Comparison of ENCODE assay signal across 5 worm cellular contexts in genomic region chrIII:4504934-4505484, ce11.
TF ChIP-seq lines count a peak whose summit lies in the region.

No protein-coding gene starts in this region.

TF ChIP-seq in whole organism, L1 larva, 84 proteins besides CTCF, POLR2A, EP300 and RAD21 (continues in another document):
- TF ChIP-seq snu-23 (GFP tag; optimal IDR thresholded peaks at IDR 0.05; lab: Kevin White, UChicago): peak; percentile 31
- no peak for TF ChIP-seq C04F5.9 (tag; optimal IDR thresholded peaks at IDR 0.05; lab: Kevin White, UChicago)
- TF ChIP-seq nhr-84 (tag; optimal IDR thresholded peaks at IDR 0.05; lab: Kevin White, UChicago): no peak
- no peak for TF ChIP-seq zip-4 (GFP tag; optimal IDR thresholded peaks at IDR 0.05; lab: Kevin White, UChicago)
- TF ChIP-seq lin-13 (GFP tag; optimal IDR thresholded peaks at IDR 0.05; lab: Kevin White, UChicago): no peak
- no peak for TF ChIP-seq hlh-4 (tag; optimal IDR thresholded peaks at IDR 0.05; lab: Kevin White, UChicago)
- no peak for TF ChIP-seq nhr-19 (GFP tag; conservative IDR thresholded peaks at IDR 0.05; lab: Robert Waterston, UW)
- TF ChIP-seq ama-1 (optimal IDR thresholded peaks at IDR 0.05; lab: Kevin White, UChicago): no peak
- TF ChIP-seq lin-35 (GFP tag; optimal IDR thresholded peaks at IDR 0.05; lab: Kevin White, UChicago): peak in 1 of 2 experiments; percentile 18
- TF ChIP-seq nhr-85 (tag; lab: Kevin White, UChicago): peak; percentile 89
- peak; percentile 10 for TF ChIP-seq ztf-4 (tag; optimal IDR thresholded peaks at IDR 0.05; lab: Kevin White, UChicago)
- peak; percentile 25 for TF ChIP-seq lin-14 (GFP tag; optimal IDR thresholded peaks at IDR 0.05; lab: Kevin White, UChicago)
- peak; percentile 45 for TF ChIP-seq blmp-1 (tag; optimal IDR thresholded peaks at IDR 0.05; lab: Kevin White, UChicago)
- TF ChIP-seq mdl-1 (tag; optimal IDR thresholded peaks at IDR 0.05; lab: Kevin White, UChicago): peak in 1 of 2 experiments; percentile 7
- TF ChIP-seq rnt-1 (tag; optimal IDR thresholded peaks at IDR 0.05; lab: Kevin White, UChicago): no peak
- TF ChIP-seq tbx-2 (tag; optimal IDR thresholded peaks at IDR 0.05; lab: Kevin White, UChicago): no peak
- no peak for TF ChIP-seq hpl-2 (GFP tag; optimal IDR thresholded peaks at IDR 0.05; lab: Kevin White, UChicago)
- TF ChIP-seq mep-1 (tag; optimal IDR thresholded peaks at IDR 0.05; lab: Kevin White, UChicago): no peak
- TF ChIP-seq mab-9 (GFP tag; IDR thresholded peaks at IDR 0.05; lab: Robert Waterston, UW): no peak

TF ChIP-seq in whole organism, L2 larva, 48 proteins besides CTCF, POLR2A, EP300 and RAD21:
- TF ChIP-seq sma-3 (GFP tag; optimal IDR thresholded peaks at IDR 0.05; lab: Kevin White, UChicago) (no peak), blmp-1 (tag; optimal IDR thresholded peaks at IDR 0.05; lab: Kevin White, UChicago; ENCODE audit: insufficient read depth) (peak; percentile 56), nhr-25 (tag; optimal IDR thresholded peaks at IDR 0.05; lab: Kevin White, UChicago) (peak; percentile 74)

TF ChIP-seq in whole organism, L3 larva, 47 proteins besides CTCF, POLR2A, EP300 and RAD21:
- TF ChIP-seq snpc-4 (tag; optimal IDR thresholded peaks at IDR 0.05; lab: Kevin White, UChicago): no peak
- TF ChIP-seq nhr-12 (tag; optimal IDR thresholded peaks at IDR 0.05; lab: Kevin White, UChicago): no peak
- TF ChIP-seq nhr-77 (tag; optimal IDR thresholded peaks at IDR 0.05; lab: Kevin White, UChicago): no peak
- peak; percentile 73 for TF ChIP-seq nhr-25 (tag; optimal IDR thresholded peaks at IDR 0.05; lab: Kevin White, UChicago)
- TF ChIP-seq pqm-1 (tag; optimal IDR thresholded peaks at IDR 0.05; lab: Kevin White, UChicago): no peak
- peak; percentile 19 for TF ChIP-seq egl-5 (tag; optimal IDR thresholded peaks at IDR 0.05; lab: Kevin White, UChicago)
- no peak for TF ChIP-seq egl-27 (tag; optimal IDR thresholded peaks at IDR 0.05; lab: Kevin White, UChicago)
TF ChIP-seq in whole organism, L3 larva: peak in this region for 2.

TF ChIP-seq in whole organism, L4 larva, 104 proteins besides CTCF, POLR2A, EP300 and RAD21:
- TF ChIP-seq nhr-111 (GFP tag; optimal IDR thresholded peaks at IDR 0.05; lab: Kevin White, UChicago): no peak
- 0 out of 2 replicates have a peak, but pooled peaks have one; percentile 12 for TF ChIP-seq mdt-29 (GFP tag; IDR thresholded peaks at IDR 0.05; lab: Robert Waterston, UW)
- no peak for TF ChIP-seq fkh-10 (GFP tag; optimal IDR thresholded peaks at IDR 0.05; lab: Kevin White, UChicago)
- TF ChIP-seq tag-97 (GFP tag; IDR thresholded peaks at IDR 0.05; lab: Robert Waterston, UW): no peak
- no peak for TF ChIP-seq daf-16 (GFP tag; optimal IDR thresholded peaks at IDR 0.05; lab: Kevin White, UChicago)
- TF ChIP-seq daf-16 (tag; optimal IDR thresholded peaks at IDR 0.05; lab: Kevin White, UChicago): peak; percentile 0
- no peak for TF ChIP-seq vab-7 (GFP tag; IDR thresholded peaks at IDR 0.05; lab: Robert Waterston, UW)
- no peak for TF ChIP-seq hmg-1.1 (GFP tag; IDR thresholded peaks at IDR 0.05; lab: Robert Waterston, UW)
- TF ChIP-seq php-3 (GFP tag; IDR thresholded peaks at IDR 0.05; lab: Robert Waterston, UW): no peak
- peak; percentile 56 for TF ChIP-seq hlh-30 (tag; optimal IDR thresholded peaks at IDR 0.05; lab: Kevin White, UChicago; ENCODE audit: insufficient read depth)
- TF ChIP-seq aha-1 (tag; lab: Kevin White, UChicago): peak; percentile 78
- no peak for TF ChIP-seq aly-2 (tag; optimal IDR thresholded peaks at IDR 0.05; lab: Kevin White, UChicago)
- peak; percentile 39 for TF ChIP-seq mxl-3 (GFP tag; optimal IDR thresholded peaks at IDR 0.05; lab: Kevin White, UChicago)
- no peak for TF ChIP-seq nhr-42 (GFP tag; IDR thresholded peaks at IDR 0.05; lab: Robert Waterston, UW)
- TF ChIP-seq dmd-6 (GFP tag; IDR thresholded peaks at IDR 0.05; lab: Robert Waterston, UW): peak; percentile 23; the same call in 1 of the 2 replicates

TF ChIP-seq in whole organism, young adult, 124 proteins besides CTCF, POLR2A, EP300 and RAD21:
- TF ChIP-seq pbrm-1 (GFP tag; IDR thresholded peaks at IDR 0.05; lab: Robert Waterston, UW) (0 out of 2 replicates have a peak, but pooled peaks have one; percentile 36), snpc-4 (GFP tag; optimal IDR thresholded peaks at IDR 0.05; lab: Kevin White, UChicago) (no peak), snpc-4 (tag; optimal IDR thresholded peaks at IDR 0.05; lab: Kevin White, UChicago) (no peak), dpl-1 (GFP tag; optimal IDR thresholded peaks at IDR 0.05; lab: Kevin White, UChicago) (no peak)
